Fruit fly (Drosophila melanogaster) whole organism, prepupa: ENCODE measurements around the gene slou.

Source experiments
- Blimp-1 ChIP-seq: fragments of 200-800 bp; sonication (Bioruptor generic); optimal IDR thresholded peaks from 3 replicates; lab custom pipeline; 2017; ENCODE audit warnings: missing biosample characterization, missing genetic modification characterization, mild to moderate bottlenecking, moderate library complexity, missing genetic modification reagents
- CG10631 ChIP-seq: fragments of 200-800 bp; sonication (Bioruptor generic); optimal IDR thresholded peaks from 2 replicates; lab custom pipeline; 2016; ENCODE audit warnings: missing biosample characterization, missing genetic modification characterization
- CG11294 ChIP-seq: fragments of 200-800 bp; sonication (Bioruptor generic); IDR thresholded peaks from 2 replicates; pipeline ENCODE4 v1.3.6; 2022; ENCODE audit warnings: missing biosample characterization, missing genetic modification characterization
- CG15336 ChIP-seq: fragments of 200-800 bp; sonication (Bioruptor generic); IDR thresholded peaks from 2 replicates; pipeline ENCODE4 v1.3.6; 2022; ENCODE audit warnings: missing biosample characterization, missing genetic modification characterization
- CG1621 ChIP-seq: fragments of 200-800 bp; sonication (Bioruptor generic); optimal IDR thresholded peaks from 3 replicates; lab custom pipeline; 2018; ENCODE audit warnings: missing biosample characterization, mild to moderate bottlenecking, missing genetic modification characterization
- CG16779 ChIP-seq: fragments of 200-800 bp; sonication (Bioruptor generic); optimal IDR thresholded peaks from 3 replicates; lab custom pipeline; 2017; ENCODE audit warnings: missing biosample characterization, mild to moderate bottlenecking, missing genetic modification characterization
- CG3032 ChIP-seq: fragments of 200-800 bp; optimal IDR thresholded peaks from 2 replicates; lab custom pipeline; 2019; ENCODE audit warnings: missing biosample characterization, mild to moderate bottlenecking, missing genetic modification characterization, moderate library complexity
- CG32006 ChIP-seq: fragments of 200-800 bp; sonication (Bioruptor generic); optimal IDR thresholded peaks from 3 replicates; lab custom pipeline; 2017; ENCODE audit warnings: missing biosample characterization, mild to moderate bottlenecking, missing genetic modification characterization
- CG34406 ChIP-seq: fragments of 200-800 bp; sonication (Bioruptor generic); optimal IDR thresholded peaks from 3 replicates; lab custom pipeline; 2016; ENCODE audit warnings: missing biosample characterization, missing genetic modification characterization
- CG3919 ChIP-seq: fragments of 200-800 bp; sonication (Bioruptor generic); optimal IDR thresholded peaks from 3 replicates; lab custom pipeline; 2016; ENCODE audit warnings: missing biosample characterization, missing genetic modification characterization
- CG4318 ChIP-seq: fragments of 200-800 bp; sonication (Bioruptor generic); optimal IDR thresholded peaks from 3 replicates; lab custom pipeline; 2017; ENCODE audit warnings: missing biosample characterization, mild to moderate bottlenecking, missing genetic modification characterization
- CG6163 ChIP-seq: fragments of 200-800 bp; sonication (Bioruptor generic); IDR thresholded peaks from 3 replicates; pipeline ENCODE4 v1.3.6; 2022; ENCODE audit warnings: missing biosample characterization, missing genetic modification characterization
- CG6276 ChIP-seq: fragments of 200-800 bp; sonication (Bioruptor generic); optimal IDR thresholded peaks from 2 replicates; lab custom pipeline; 2017; ENCODE audit warnings: missing biosample characterization, mild to moderate bottlenecking, missing genetic modification characterization
- CG6792 ChIP-seq: fragments of 200-800 bp; sonication (Bioruptor generic); optimal IDR thresholded peaks from 3 replicates; lab custom pipeline; 2016; ENCODE audit warnings: missing biosample characterization, missing genetic modification characterization
- CG6808 ChIP-seq: fragments of 200-800 bp; sonication (Bioruptor generic); optimal IDR thresholded peaks from 3 replicates; lab custom pipeline; 2017; ENCODE audit warnings: missing biosample characterization, missing genetic modification characterization, mild to moderate bottlenecking, moderate library complexity, missing genetic modification reagents
- CG6854 ChIP-seq: fragments of 200-800 bp; sonication (Bioruptor generic); optimal IDR thresholded peaks from 2 replicates; lab custom pipeline; 2017; ENCODE audit warnings: missing biosample characterization, mild to moderate bottlenecking, missing genetic modification characterization
- CG7368 ChIP-seq: fragments of 200-800 bp; sonication (Bioruptor generic); optimal IDR thresholded peaks from 3 replicates; lab custom pipeline; 2016; ENCODE audit warnings: missing biosample characterization, missing genetic modification characterization
- CG8119 ChIP-seq: fragments of 200-800 bp; sonication (Bioruptor generic); IDR thresholded peaks from 3 replicates; pipeline ENCODE4 v1.3.6; 2022; ENCODE audit warnings: missing biosample characterization, missing genetic modification characterization
- CG8319 ChIP-seq: fragments of 200-800 bp; sonication (Bioruptor generic); optimal IDR thresholded peaks from 3 replicates; lab custom pipeline; 2016; ENCODE audit warnings: missing biosample characterization, missing genetic modification characterization
- CG9139 ChIP-seq: fragments of 200-800 bp; sonication (Bioruptor generic); optimal IDR thresholded peaks from 3 replicates; lab custom pipeline; 2017; ENCODE audit warnings: missing biosample characterization, mild to moderate bottlenecking, missing genetic modification characterization
- Eip75B ChIP-seq: fragments of 200-800 bp; sonication (Bioruptor generic); optimal IDR thresholded peaks from 3 replicates; lab custom pipeline; 2016; ENCODE audit warnings: missing biosample characterization, missing genetic modification characterization
- Eip78C ChIP-seq: fragments of 200-800 bp; sonication (Bioruptor generic); peaks from one replicate; lab custom pipeline; 2016; ENCODE audit warnings: missing biosample characterization, missing genetic modification characterization
- Eip93F ChIP-seq: fragments of 200-800 bp; sonication (Bioruptor generic); optimal IDR thresholded peaks from 2 replicates; lab custom pipeline; 2016; ENCODE audit warnings: missing biosample characterization, mild to moderate bottlenecking, missing genetic modification characterization
- Ets21C ChIP-seq: fragments of 200-800 bp; sonication (Bioruptor generic); optimal IDR thresholded peaks from 3 replicates; lab custom pipeline; 2016; ENCODE audit warnings: missing biosample characterization, missing genetic modification characterization
- Gug ChIP-seq: fragments of 200-800 bp; sonication (Bioruptor generic); IDR thresholded peaks from 2 replicates; pipeline ENCODE4 v1.3.6; 2022; ENCODE audit warnings: missing biosample characterization, missing genetic modification characterization
- Hr39 ChIP-seq: fragments of 200-800 bp; sonication (Bioruptor generic); optimal IDR thresholded peaks from 2 replicates; lab custom pipeline; 2016; ENCODE audit warnings: missing biosample characterization, missing genetic modification characterization
- Hr4 ChIP-seq: fragments of 200-800 bp; sonication (Bioruptor generic); optimal IDR thresholded peaks from 3 replicates; lab custom pipeline; 2016; ENCODE audit warnings: missing biosample characterization, missing genetic modification characterization
- Lpt ChIP-seq: fragments of 200-800 bp; sonication (Bioruptor generic); optimal IDR thresholded peaks from 3 replicates; lab custom pipeline; 2016; ENCODE audit warnings: missing biosample characterization, missing genetic modification characterization
- OdsH ChIP-seq: fragments of 200-800 bp; sonication (Bioruptor generic); optimal IDR thresholded peaks from 3 replicates; lab custom pipeline; 2016; ENCODE audit warnings: missing biosample characterization, missing genetic modification characterization
- Sox102F ChIP-seq: fragments of 200-800 bp; sonication (Bioruptor generic); optimal IDR thresholded peaks from 2 replicates; lab custom pipeline; 2016; ENCODE audit warnings: missing biosample characterization, mild to moderate bottlenecking, missing genetic modification characterization
- Sox14 ChIP-seq: fragments of 200-800 bp; sonication (Bioruptor generic); optimal IDR thresholded peaks from 3 replicates; lab custom pipeline; 2016; ENCODE audit warnings: missing biosample characterization, missing genetic modification characterization
- achi ChIP-seq: fragments of 200-800 bp; sonication (Bioruptor generic); optimal IDR thresholded peaks from 3 replicates; lab custom pipeline; 2016; ENCODE audit warnings: missing biosample characterization, missing genetic modification characterization
- dac ChIP-seq: fragments of 200-800 bp; sonication (Bioruptor generic); optimal IDR thresholded peaks from 2 replicates; lab custom pipeline; 2017; ENCODE audit warnings: missing biosample characterization, mild to moderate bottlenecking, missing genetic modification characterization
- dsx ChIP-seq: fragments of 200-800 bp; optimal IDR thresholded peaks from 3 replicates; lab custom pipeline; 2019; ENCODE audit warnings: missing biosample characterization, mild to moderate bottlenecking, missing genetic modification characterization, moderate library complexity; ENCODE audit not compliant: poor library complexity, severe bottlenecking
- eg ChIP-seq: fragments of 200-800 bp; sonication (Bioruptor generic); IDR thresholded peaks from 3 replicates; pipeline ENCODE4 v1.3.6; 2022; ENCODE audit warnings: missing biosample characterization, missing genetic modification characterization
- esn ChIP-seq: fragments of 200-800 bp; sonication (Bioruptor generic); optimal IDR thresholded peaks from 2 replicates; lab custom pipeline; 2016; ENCODE audit warnings: missing biosample characterization, mild to moderate bottlenecking, missing genetic modification characterization, moderate library complexity
- fkh ChIP-seq: fragments of 200-800 bp; sonication (Bioruptor generic); optimal IDR thresholded peaks from 3 replicates; lab custom pipeline; 2017; ENCODE audit warnings: missing biosample characterization, mild to moderate bottlenecking, missing genetic modification characterization, moderate library complexity
- pdm3 ChIP-seq: fragments of 200-800 bp; sonication (Bioruptor generic); optimal IDR thresholded peaks from 3 replicates; lab custom pipeline; 2016; ENCODE audit warnings: missing biosample characterization, missing genetic modification characterization
- salr ChIP-seq, 2 experiments: fragments of 200-800 bp; sonication (Bioruptor generic); optimal IDR thresholded peaks; 3 replicates each; lab custom pipeline; 2016 to 2018; ENCODE audit warnings: missing biosample characterization in 2 of 2, missing genetic modification characterization in 2 of 2, mild to moderate bottlenecking in 1 of 2
- ss ChIP-seq, 2 experiments: fragments of 200-800 bp; sonication (Bioruptor generic); optimal IDR thresholded peaks; 2 replicates in 1 of 2; 3 replicates in 1 of 2; lab custom pipeline; 2017 to 2018; ENCODE audit warnings: mild to moderate bottlenecking in 2 of 2, missing biosample characterization in 2 of 2, missing genetic modification characterization in 2 of 2, moderate library complexity in 1 of 2
- svp ChIP-seq: fragments of 200-800 bp; sonication (Bioruptor generic); peaks from one replicate; lab custom pipeline; 2016; ENCODE audit warnings: missing biosample characterization, missing genetic modification characterization
- topi ChIP-seq: fragments of 200-800 bp; sonication (Bioruptor generic); optimal IDR thresholded peaks from 3 replicates; lab custom pipeline; 2016; ENCODE audit warnings: missing biosample characterization, missing genetic modification characterization
- vri ChIP-seq: fragments of 200-800 bp; sonication (Bioruptor generic); optimal IDR thresholded peaks from 3 replicates; lab custom pipeline; 2016; ENCODE audit warnings: missing biosample characterization, mild to moderate bottlenecking, missing genetic modification characterization

slou gene

DNA sequence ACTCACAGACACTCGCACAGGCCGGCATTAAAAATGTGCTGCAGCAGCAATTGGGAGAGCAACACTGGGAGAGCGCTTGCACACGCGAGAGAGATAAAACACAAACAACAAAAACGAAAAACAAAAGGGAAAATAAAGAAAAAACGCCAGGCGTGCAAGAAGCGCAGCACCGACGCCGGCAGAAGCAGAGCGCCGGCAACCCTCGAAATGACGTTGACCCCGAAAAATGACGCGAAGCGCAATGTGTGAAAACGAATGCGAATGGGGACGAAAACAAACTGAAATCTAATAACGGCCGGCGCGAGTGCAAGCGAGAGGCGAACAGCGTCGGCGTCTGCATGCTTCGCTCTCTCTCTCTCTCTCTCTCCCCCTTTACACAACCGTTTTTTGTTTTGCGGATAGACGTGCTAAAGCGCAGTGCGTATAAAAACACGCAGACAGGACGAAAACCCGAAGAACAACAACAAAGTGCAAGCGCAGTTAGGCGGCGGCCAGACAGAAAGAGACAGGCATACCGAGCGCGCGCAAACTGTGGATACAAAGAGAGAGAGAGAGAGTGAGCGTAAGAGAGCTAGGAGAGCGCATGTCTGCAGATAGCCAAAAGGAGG is 48.4 kb upstream of the slou start (continued):
- TF ChIP-seq CG6792 (GFP tag; lab: Kevin White, UChicago) (peak; percentile 16), achi (GFP tag; lab: Kevin White, UChicago) (peak; percentile 52), svp (GFP tag; lab: Kevin White, UChicago) (peak; percentile 90), ss (GFP tag; optimal IDR thresholded peaks at IDR 0.05; lab: Kevin White, UChicago) (peak; percentile 99), CG3919 (GFP tag; lab: Kevin White, UChicago) (peak; percentile 78), CG34406 (GFP tag; lab: Kevin White, UChicago) (peak; percentile 69), Ets21C (GFP tag; lab: Kevin White, UChicago) (no peak), CG9139 (peak; percentile 98), CG1621 (tag; lab: Kevin White, UChicago) (peak; percentile 92), Gug (no peak), esn (GFP tag; lab: Kevin White, UChicago) (peak; percentile 12), Sox102F (GFP tag; lab: Kevin White, UChicago) (peak; percentile 49), Eip78C (GFP tag; lab: Kevin White, UChicago) (peak; percentile 84), CG16779 (peak; percentile 96), CG11294 (no peak), CG10631 (GFP tag; lab: Kevin White, UChicago) (peak; percentile 34), vri (peak; percentile 87), CG6854 (GFP tag; lab: Kevin White, UChicago) (peak; percentile 94), CG8119 (no peak)

dm6 chr3R:21604564-21604963 is 47.6 kb upstream of the slou start:
- TF ChIP-seq ss (GFP tag; optimal IDR thresholded peaks at IDR 0.05; lab: Kevin White, UChicago) (peak in 1 of 2 experiments; percentile 31), svp (GFP tag; lab: Kevin White, UChicago) (peak; percentile 82), eg (GFP tag; lab: Robert Waterston, UW) (peak; percentile 64), Sox14 (GFP tag; lab: Kevin White, UChicago) (no peak), Blimp-1 (GFP tag; lab: Kevin White, UChicago) (no peak), Lpt (GFP tag; lab: Kevin White, UChicago) (peak; percentile 13)
- TF ChIP-seq, all 60 proteins: peak for 4

dm6 chr3R:21602688-21603031 is 45.7 kb upstream of the slou start:
- TF ChIP-seq fkh (GFP tag; lab: Kevin White, UChicago) (no peak), Hr4 (peak; percentile 30), CG32006 (GFP tag; lab: Kevin White, UChicago) (peak; percentile 41), Eip78C (GFP tag; lab: Kevin White, UChicago) (peak; percentile 2)

DNA sequence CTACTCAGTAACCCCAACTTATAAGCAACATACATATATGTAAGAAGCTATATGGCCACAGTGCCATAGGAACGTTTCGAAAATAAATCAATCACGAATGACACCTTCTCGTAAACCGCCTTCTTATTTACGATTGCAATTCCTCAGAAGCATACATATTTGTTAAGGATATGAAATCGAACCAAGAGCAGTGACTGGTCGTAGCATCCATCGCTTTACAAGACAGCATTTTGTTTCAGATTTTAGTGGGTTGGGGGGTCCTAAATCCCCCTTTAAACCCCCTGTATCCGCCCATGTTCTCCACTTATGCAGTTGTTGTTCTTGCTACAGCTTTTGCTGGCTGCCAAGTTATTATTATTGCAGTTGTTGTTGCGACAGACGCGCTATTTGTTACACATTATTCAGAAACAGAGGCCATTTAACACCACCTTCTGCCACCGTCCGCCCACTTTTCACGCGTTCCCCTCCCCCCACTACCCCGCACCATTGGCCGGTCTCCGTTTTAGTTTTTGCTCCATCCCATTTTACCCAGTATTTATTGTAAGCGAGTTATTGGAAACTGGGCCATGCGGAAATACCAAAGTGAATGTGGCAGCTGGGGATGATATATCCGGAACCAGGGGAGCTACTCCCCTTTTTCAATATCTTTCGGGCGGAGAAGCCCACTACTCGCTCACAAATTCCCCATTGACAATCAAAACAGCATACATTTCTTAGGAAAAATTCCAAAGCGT is 45.1 kb upstream of the slou start:
- TF ChIP-seq CG8319 (GFP tag; lab: Kevin White, UChicago) (no peak), Hr39 (GFP tag; lab: Kevin White, UChicago) (no peak), salr (GFP tag; optimal IDR thresholded peaks at IDR 0.05; lab: Kevin White, UChicago) (peak in 1 of 2 experiments; percentile 18), svp (GFP tag; lab: Kevin White, UChicago) (no peak), CG9139 (no peak), CG8119 (0 out of 3 replicates have a peak, but pooled peaks have one; percentile 13), CG7368 (GFP tag; lab: Kevin White, UChicago) (no peak), Eip93F (GFP tag; lab: Kevin White, UChicago) (no peak), Gug (0 out of 2 replicates have a peak, but pooled peaks have one; percentile 11), Eip78C (GFP tag; lab: Kevin White, UChicago) (peak; percentile 24), topi (GFP tag; lab: Kevin White, UChicago) (no peak), dsx (no peak), CG4318 (peak; percentile 12), CG6276 (GFP tag; lab: Kevin White, UChicago) (peak; percentile 0), pdm3 (GFP tag; lab: Kevin White, UChicago) (peak; percentile 13), Eip75B (GFP tag; lab: Kevin White, UChicago) (no peak), OdsH (GFP tag; lab: Kevin White, UChicago) (peak; percentile 11), ss (GFP tag; optimal IDR thresholded peaks at IDR 0.05; lab: Kevin White, UChicago) (no peak), CG32006 (GFP tag; lab: Kevin White, UChicago) (peak; percentile 67), CG10631 (GFP tag; lab: Kevin White, UChicago) (peak; percentile 27), eg (GFP tag; lab: Robert Waterston, UW) (peak; percentile 52; the same call in 2 of the 3 replicates), CG3032 (tag; lab: Kevin White, UChicago) (peak; percentile 9), CG6163 (GFP tag; lab: Robert Waterston, UW) (0 out of 3 replicates have a peak, but pooled peaks have one; percentile 32), dac (GFP tag; lab: Kevin White, UChicago) (peak; percentile 14), CG15336 (GFP tag; lab: Robert Waterston, UW) (peak; percentile 44; the same call in 1 of the 2 replicates), CG6808 (GFP tag; lab: Kevin White, UChicago) (no peak)
